Worm (Caenorhabditis elegans) whole organism, young adult: ENCODE measurements around the gene phat-6.

Experiments used
- B0261.1 ChIP-seq: sonication (generic microtip); optimal IDR thresholded peaks from 2 replicates; lab custom pipeline; 2016; ENCODE audit warnings: mild to moderate bottlenecking, missing genetic modification characterization, moderate library complexity, missing compliant biosample characterization
- D2030.7 ChIP-seq: fragments of 200-800 bp; sonication (Bioruptor generic); IDR thresholded peaks from 2 replicates; pipeline ENCODE4 v1.3.6; 2022; ENCODE audit warnings: missing genetic modification reagents, missing genetic modification characterization, missing compliant biosample characterization
- F39B2.1 ChIP-seq: fragments of 200-800 bp; sonication (Bioruptor generic); IDR thresholded peaks from 2 replicates; pipeline ENCODE4 v1.3.6; 2022; ENCODE audit warnings: missing genetic modification reagents, missing genetic modification characterization, missing compliant biosample characterization
- F55B11.4 ChIP-seq: sonication (generic microtip); optimal IDR thresholded peaks from 2 replicates; lab custom pipeline; 2016; ENCODE audit warnings: missing compliant biosample characterization, missing genetic modification characterization, borderline replicate concordance; ENCODE audit not compliant: insufficient read depth
- F57A8.1 ChIP-seq: fragments of 200-800 bp; sonication (Bioruptor generic); optimal IDR thresholded peaks from 2 replicates; lab custom pipeline; 2018; ENCODE audit warnings: mild to moderate bottlenecking, missing genetic modification characterization, moderate library complexity, missing compliant biosample characterization
- F57C9.4 ChIP-seq: sonication (generic microtip); optimal IDR thresholded peaks from 2 replicates; lab custom pipeline; 2017; ENCODE audit warnings: mild to moderate bottlenecking, missing genetic modification characterization, missing compliant biosample characterization
- K11D2.4 ChIP-seq: fragments of 200-800 bp; sonication (Bioruptor generic); IDR thresholded peaks from 2 replicates; pipeline ENCODE4 v1.3.6; 2022; ENCODE audit warnings: missing genetic modification reagents, missing genetic modification characterization, missing compliant biosample characterization
- Y95B8A.8 ChIP-seq: fragments of 200-800 bp; sonication (Bioruptor generic); IDR thresholded peaks from 2 replicates; pipeline ENCODE4 v1.3.6; 2022; ENCODE audit warnings: missing genetic modification reagents, missing genetic modification characterization, missing compliant biosample characterization
- aptf-3 ChIP-seq: fragments of 200-800 bp; sonication (Bioruptor generic); IDR thresholded peaks from 2 replicates; pipeline ENCODE4 v1.3.6; 2022; ENCODE audit warnings: missing genetic modification characterization, missing compliant biosample characterization
- atf-7 ChIP-seq: sonication (generic microtip); optimal IDR thresholded peaks from 2 replicates; lab custom pipeline; 2017; ENCODE audit warnings: mild to moderate bottlenecking, missing genetic modification characterization, missing compliant biosample characterization
- bed-1 ChIP-seq: fragments of 200-800 bp; sonication (Bioruptor generic); IDR thresholded peaks from 2 replicates; pipeline ENCODE4 v1.3.6; 2022; ENCODE audit warnings: missing genetic modification reagents, missing genetic modification characterization, missing compliant biosample characterization
- bed-2 ChIP-seq: fragments of 200-800 bp; sonication (Bioruptor generic); IDR thresholded peaks from 2 replicates; pipeline ENCODE4 v1.3.6; 2022; ENCODE audit warnings: missing genetic modification reagents, missing genetic modification characterization, missing compliant biosample characterization
- cebp-2 ChIP-seq: fragments of 200-800 bp; sonication (Bioruptor generic); IDR thresholded peaks from 2 replicates; pipeline ENCODE4 v1.3.6; 2022; ENCODE audit warnings: missing genetic modification characterization, missing compliant biosample characterization
- ceh-100 ChIP-seq: fragments of 200-800 bp; sonication (Bioruptor generic); IDR thresholded peaks from 2 replicates; pipeline ENCODE4 v1.3.6; 2022; ENCODE audit warnings: missing genetic modification reagents, missing genetic modification characterization, missing compliant biosample characterization
- die-1 ChIP-seq: sonication (generic microtip); optimal IDR thresholded peaks from 2 replicates; lab custom pipeline; 2016; ENCODE audit warnings: missing genotype, mild to moderate bottlenecking, missing genetic modification characterization, missing compliant biosample characterization
- dox-1 ChIP-seq: fragments of 200-800 bp; sonication (Bioruptor generic); IDR thresholded peaks from 2 replicates; pipeline ENCODE4 v1.3.6; 2022; ENCODE audit warnings: missing genetic modification reagents, missing genetic modification characterization, missing compliant biosample characterization
- dpff-1 ChIP-seq: sonication (generic microtip); optimal IDR thresholded peaks from 2 replicates; lab custom pipeline; 2017; ENCODE audit warnings: mild to moderate bottlenecking, missing genetic modification characterization, missing compliant biosample characterization
- ekl-4 ChIP-seq: fragments of 200-800 bp; sonication (Bioruptor generic); IDR thresholded peaks from 2 replicates; pipeline ENCODE4 v1.3.6; 2022; ENCODE audit warnings: missing genetic modification reagents, missing genetic modification characterization, missing compliant biosample characterization
- fkh-3 ChIP-seq: sonication (generic microtip); optimal IDR thresholded peaks from 2 replicates; lab custom pipeline; 2016; ENCODE audit warnings: mild to moderate bottlenecking, missing genetic modification characterization, missing compliant biosample characterization
- him-1 ChIP-seq: sonication (generic microtip); optimal IDR thresholded peaks from 2 replicates; lab custom pipeline; 2016; ENCODE audit warnings: missing genotype, missing genetic modification reagents, missing genetic modification characterization, missing compliant biosample characterization
- hlh-12 ChIP-seq: sonication (generic microtip); optimal IDR thresholded peaks from 2 replicates; lab custom pipeline; 2016; ENCODE audit warnings: missing genetic modification characterization, missing compliant biosample characterization
- hmg-1.2 ChIP-seq: fragments of 200-800 bp; sonication (Bioruptor generic); IDR thresholded peaks from 2 replicates; pipeline ENCODE4 v1.3.6; 2022; ENCODE audit warnings: missing genetic modification reagents, missing genetic modification characterization, missing compliant biosample characterization
- hsf-1 ChIP-seq: fragments of 200-800 bp; sonication (Bioruptor generic); IDR thresholded peaks from 2 replicates; pipeline ENCODE4 v1.3.6; 2022; ENCODE audit warnings: missing genetic modification reagents, missing genetic modification characterization, missing compliant biosample characterization
- let-607 ChIP-seq, 2 experiments: fragments of 200-800 bp in 1 of 2; sonication (Bioruptor generic) in 1 of 2; sonication (generic microtip) in 1 of 2; optimal IDR thresholded peaks; 2 replicates each; lab custom pipeline; 2016 to 2018; ENCODE audit warnings: mild to moderate bottlenecking in 2 of 2, missing compliant biosample characterization in 2 of 2, missing genetic modification characterization in 2 of 2, moderate library complexity in 2 of 2, missing genotype in 1 of 2
- lin-26 ChIP-seq: fragments of 200-800 bp; sonication (Bioruptor generic); IDR thresholded peaks from 2 replicates; pipeline ENCODE4 v1.3.6; 2022; ENCODE audit warnings: missing genetic modification reagents, missing genetic modification characterization, missing compliant biosample characterization
- lin-35 ChIP-seq, 3 experiments: fragments of 150-350 bp in 2 of 3; sonication (generic microtip) in 1 of 3; optimal IDR thresholded peaks; 2 replicates each; lab custom pipeline; 2014 to 2018; ENCODE audit warnings: missing biosample characterization in 3 of 3, missing genetic modification characterization in 3 of 3, missing genetic modification reagents in 3 of 3
- lin-40 ChIP-seq: sonication (generic microtip); optimal IDR thresholded peaks from 2 replicates; lab custom pipeline; 2016; ENCODE audit warnings: missing genetic modification characterization, mild to moderate bottlenecking, missing compliant biosample characterization, missing genotype, missing genetic modification reagents
- lin-54 ChIP-seq: fragments of 200-800 bp; sonication (Bioruptor generic); optimal IDR thresholded peaks from 2 replicates; lab custom pipeline; 2018; ENCODE audit warnings: mild to moderate bottlenecking, missing genetic modification characterization, missing compliant biosample characterization
- lir-1 ChIP-seq: fragments of 200-800 bp; sonication (Bioruptor generic); conservative IDR thresholded peaks from 2 replicates; pipeline ENCODE4 v1.3.6; 2022; ENCODE audit warnings: missing genetic modification reagents, missing genetic modification characterization, missing compliant biosample characterization
- lsl-1 ChIP-seq: fragments of 200-800 bp; sonication (Bioruptor generic); optimal IDR thresholded peaks from 2 replicates; lab custom pipeline; 2018; ENCODE audit warnings: mild to moderate bottlenecking, missing genetic modification characterization, moderate library complexity, missing compliant biosample characterization
- mcd-1 ChIP-seq: fragments of 200-800 bp; sonication (Bioruptor generic); IDR thresholded peaks from 2 replicates; pipeline ENCODE4 v1.3.6; 2022; ENCODE audit warnings: missing genetic modification reagents, missing genetic modification characterization, missing compliant biosample characterization
- mel-28 ChIP-seq: sonication (generic microtip); optimal IDR thresholded peaks from 2 replicates; lab custom pipeline; 2016; ENCODE audit warnings: borderline replicate concordance, mild to moderate bottlenecking, missing genetic modification characterization, missing compliant biosample characterization
- nfyb-1 ChIP-seq: fragments of 200-800 bp; sonication (Bioruptor generic); IDR thresholded peaks from 2 replicates; pipeline ENCODE4 v1.3.6; 2022; ENCODE audit warnings: missing genetic modification reagents, missing genetic modification characterization, missing compliant biosample characterization
- nhr-120 ChIP-seq: fragments of 200-800 bp; sonication (Bioruptor generic); IDR thresholded peaks from 2 replicates; pipeline ENCODE4 v1.3.6; 2022; ENCODE audit warnings: missing genetic modification characterization, missing compliant biosample characterization
- nhr-80 ChIP-seq: sonication (generic microtip); optimal IDR thresholded peaks from 2 replicates; lab custom pipeline; 2016; ENCODE audit warnings: missing genetic modification characterization, missing compliant biosample characterization
- nhr-90 ChIP-seq: sonication (generic microtip); optimal IDR thresholded peaks from 2 replicates; lab custom pipeline; 2016; ENCODE audit warnings: missing genotype, mild to moderate bottlenecking, missing genetic modification characterization, missing compliant biosample characterization
- pbrm-1 ChIP-seq: fragments of 200-800 bp; sonication (Bioruptor generic); IDR thresholded peaks from 2 replicates; pipeline ENCODE4 v1.3.6; 2022; ENCODE audit warnings: missing genetic modification reagents, missing genetic modification characterization, missing compliant biosample characterization
- pha-4 ChIP-seq: fragments of 150-350 bp; sonication (generic microtip); optimal IDR thresholded peaks from 2 replicates; lab custom pipeline; 2014; ENCODE audit warnings: missing biosample characterization, missing genetic modification reagents, missing genetic modification characterization
- rec-8 ChIP-seq, 2 experiments: sonication (generic microtip); optimal IDR thresholded peaks; 2 replicates each; lab custom pipeline; 2016; ENCODE audit warnings: mild to moderate bottlenecking in 2 of 2, missing genetic modification characterization in 2 of 2, missing genetic modification reagents in 2 of 2, missing genotype in 2 of 2, missing biosample characterization in 1 of 2, missing compliant biosample characterization in 1 of 2, moderate library complexity in 1 of 2
- repo-1 ChIP-seq: sonication (generic microtip); optimal IDR thresholded peaks from 2 replicates; lab custom pipeline; 2017; ENCODE audit warnings: mild to moderate bottlenecking, missing genetic modification characterization, missing compliant biosample characterization
- rpc-1 ChIP-seq, 2 experiments: fragments of 150-350 bp in 1 of 2; sonication (generic microtip) in 1 of 2; optimal IDR thresholded peaks; 2 replicates each; lab custom pipeline; 2014 to 2018; ENCODE audit warnings: missing biosample characterization in 1 of 2, missing genetic modification characterization in 1 of 2, missing genetic modification reagents in 1 of 2, missing genotype in 1 of 2
- snpc-1.1 ChIP-seq: sonication (generic microtip); optimal IDR thresholded peaks from 2 replicates; lab custom pipeline; 2017; ENCODE audit warnings: missing genetic modification characterization, mild to moderate bottlenecking, missing compliant biosample characterization, antibody characterized with exemption, moderate library complexity, missing genotype, missing genetic modification reagents; ENCODE audit not compliant: insufficient read depth
- snpc-4 ChIP-seq, 5 experiments: fragments of 150-350 bp in 1 of 5; sonication (generic microtip) in 4 of 5; optimal IDR thresholded peaks; 2 replicates each; lab custom pipeline; 2014 to 2018; ENCODE audit warnings: missing genetic modification characterization in 5 of 5, missing biosample characterization in 3 of 5, antibody characterized with exemption in 2 of 5, mild to moderate bottlenecking in 2 of 5, missing compliant biosample characterization in 2 of 5, missing genotype in 2 of 5, moderate library complexity in 2 of 5, missing genetic modification reagents in 1 of 5
- tbp1 ChIP-seq: fragments of 200-800 bp; sonication (Bioruptor generic); optimal IDR thresholded peaks from 2 replicates; lab custom pipeline; 2018; ENCODE audit warnings: mild to moderate bottlenecking, missing genetic modification characterization, missing compliant biosample characterization
- unc-62 ChIP-seq: fragments of 150-350 bp; optimal IDR thresholded peaks from 2 replicates; lab custom pipeline; 2014; ENCODE audit warnings: missing biosample characterization, missing genetic modification reagents, missing genetic modification characterization
- ztf-18 ChIP-seq: sonication (generic microtip); optimal IDR thresholded peaks from 2 replicates; lab custom pipeline; 2016; ENCODE audit warnings: missing genotype, mild to moderate bottlenecking, missing genetic modification characterization, missing compliant biosample characterization
- ztf-6 ChIP-seq: fragments of 200-800 bp; sonication (Bioruptor generic); IDR thresholded peaks from 2 replicates; pipeline ENCODE4 v1.3.6; 2022; ENCODE audit warnings: missing genetic modification reagents, missing genetic modification characterization, missing compliant biosample characterization

The phat-6 gene

ce11 chrX:15236036-15236435 is 41.9 kb upstream of the phat-6 start:
- TF ChIP-seq him-1 (tag; lab: Kevin White, UChicago) = peak; percentile 67
- TF ChIP-seq cebp-2 = 0 out of 2 replicates have a peak, but pooled peaks have one; percentile 8
- TF ChIP-seq bed-2 (GFP tag; lab: Robert Waterston, UW) = no peak
- TF ChIP-seq mcd-1 (GFP tag; lab: Robert Waterston, UW) = no peak
- peak in 1 of 2 experiments; percentile 23 for TF ChIP-seq rec-8 (tag; optimal IDR thresholded peaks at IDR 0.05; lab: Kevin White, UChicago)
- TF ChIP-seq bed-1 (GFP tag; lab: Robert Waterston, UW) = no peak
- TF ChIP-seq ztf-18 (tag; lab: Kevin White, UChicago) = peak; percentile 27
- no peak for TF ChIP-seq nhr-120 (GFP tag; lab: Robert Waterston, UW)
- peak; percentile 55; the same call in 1 of the 2 replicates for TF ChIP-seq D2030.7 (GFP tag; lab: Robert Waterston, UW)
- TF ChIP-seq lin-26 (GFP tag; lab: Robert Waterston, UW) = peak; percentile 48; the same call in 1 of the 2 replicates
- TF ChIP-seq pha-4 (tag; lab: Kevin White, UChicago) = no peak
- TF ChIP-seq nhr-90 (tag; lab: Kevin White, UChicago) = no peak
- no peak for TF ChIP-seq ztf-6 (GFP tag; lab: Robert Waterston, UW)
- peak; percentile 71; the same call in 1 of the 2 replicates for TF ChIP-seq nfyb-1
- no peak for TF ChIP-seq lin-54 (GFP tag; lab: Kevin White, UChicago)
- no peak for TF ChIP-seq F57C9.4 (tag; lab: Kevin White, UChicago)
- TF ChIP-seq rpc-1 (optimal IDR thresholded peaks at IDR 0.05; lab: Kevin White, UChicago) = peak; percentile 57
- TF ChIP-seq rpc-1 (tag; optimal IDR thresholded peaks at IDR 0.05; lab: Kevin White, UChicago) = peak; percentile 75
- no peak for TF ChIP-seq fkh-3 (tag; lab: Kevin White, UChicago)
- peak; percentile 58 for TF ChIP-seq dox-1 (GFP tag; lab: Robert Waterston, UW)
- TF ChIP-seq lin-40 (tag; lab: Kevin White, UChicago) = peak; percentile 33
- no peak for TF ChIP-seq mel-28
- TF ChIP-seq hlh-12 (tag; lab: Kevin White, UChicago) = no peak
- TF ChIP-seq F39B2.1 (GFP tag; lab: Robert Waterston, UW) = no peak
- TF ChIP-seq F57A8.1 = no peak
- peak; percentile 19 for TF ChIP-seq nhr-80 (tag; lab: Kevin White, UChicago)
- no peak for TF ChIP-seq snpc-4 (GFP tag; optimal IDR thresholded peaks at IDR 0.05; lab: Kevin White, UChicago)
- peak in 2 of 4 experiments; percentile 22 to 65 for TF ChIP-seq snpc-4 (tag; optimal IDR thresholded peaks at IDR 0.05; lab: Kevin White, UChicago)
- no peak for TF ChIP-seq let-607 (tag; optimal IDR thresholded peaks at IDR 0.05; lab: Kevin White, UChicago)
- no peak for TF ChIP-seq lin-35 (GFP tag; optimal IDR thresholded peaks at IDR 0.05; lab: Kevin White, UChicago)
- no peak for TF ChIP-seq atf-7
- peak; percentile 76; the same call in 1 of the 2 replicates for TF ChIP-seq ekl-4 (GFP tag; lab: Robert Waterston, UW)
- TF ChIP-seq dpff-1 = no peak
- TF ChIP-seq lir-1 (GFP tag; lab: Robert Waterston, UW) = no peak
- no peak for TF ChIP-seq Y95B8A.8 (GFP tag; lab: Robert Waterston, UW)
- no peak for TF ChIP-seq snpc-1.1 (tag; lab: Kevin White, UChicago)
- no peak for TF ChIP-seq unc-62 (GFP tag; lab: Kevin White, UChicago)
- TF ChIP-seq pbrm-1 = peak; percentile 71; the same call in 1 of the 2 replicates
- TF ChIP-seq B0261.1 (tag; lab: Kevin White, UChicago) = peak; percentile 75
- no peak for TF ChIP-seq F55B11.4 (tag; lab: Kevin White, UChicago)
- no peak for TF ChIP-seq K11D2.4 (GFP tag; lab: Robert Waterston, UW)
- TF ChIP-seq hmg-1.2 (GFP tag; lab: Robert Waterston, UW) = peak; percentile 48; the same call in 1 of the 2 replicates
- TF ChIP-seq repo-1 (tag; lab: Kevin White, UChicago) = no peak
- TF ChIP-seq die-1 = peak; percentile 19
- TF ChIP-seq tbp1 = peak; percentile 87
- TF ChIP-seq hsf-1 (GFP tag; lab: Robert Waterston, UW) = no peak
- TF ChIP-seq ceh-100 (GFP tag; lab: Robert Waterston, UW) = peak; percentile 28; the same call in 1 of the 2 replicates
- no peak for TF ChIP-seq lsl-1 (GFP tag; lab: Kevin White, UChicago)
- TF ChIP-seq aptf-3 (GFP tag; lab: Robert Waterston, UW) = no peak
